Fruit fly (Drosophila melanogaster): ENCODE measurements around the gene Cpr72Ec.

dm6 chr3L:16380770-16381169, 13.6 kb upstream of the Cpr72Ec start:
- TF ChIP-seq insv (optimal IDR thresholded peaks at IDR 0.05) (no peak), ttk (optimal IDR thresholded peaks at IDR 0.05) (no peak), psq (optimal IDR thresholded peaks at IDR 0.05) (no peak)
